Worm (Caenorhabditis elegans) whole organism, L3 larva: ENCODE results near the gene srh-184.

ENCODE experiments used
- R02D3.7 ChIP-seq: fragments of 150-350 bp; optimal IDR thresholded peaks from 2 replicates; lab custom pipeline; 2014; ENCODE audit warnings: missing biosample characterization, missing genetic modification characterization
- daf-12 ChIP-seq: fragments of 150-350 bp; optimal IDR thresholded peaks from 2 replicates; lab custom pipeline; 2014; ENCODE audit warnings: missing biosample characterization, missing genetic modification reagents, missing genetic modification characterization
- egl-5 ChIP-seq: fragments of 150-350 bp; optimal IDR thresholded peaks from 2 replicates; lab custom pipeline; 2017; ENCODE audit warnings: missing biosample characterization, missing genetic modification reagents, missing genetic modification characterization, inconsistent platforms
- elt-2 ChIP-seq: sonication (generic microtip); optimal IDR thresholded peaks from 2 replicates; lab custom pipeline; 2016; ENCODE audit warnings: missing genetic modification reagents, mild to moderate bottlenecking, missing genetic modification characterization, missing compliant biosample characterization
- fkh-10 ChIP-seq: sonication (generic microtip); optimal IDR thresholded peaks from 2 replicates; lab custom pipeline; 2017; ENCODE audit warnings: missing biosample characterization, missing genetic modification reagents, missing genetic modification characterization
- fkh-2 ChIP-seq: fragments of 150-350 bp; optimal IDR thresholded peaks from 2 replicates; lab custom pipeline; 2014; ENCODE audit warnings: missing biosample characterization, missing genetic modification reagents, missing genetic modification characterization
- jun-1 ChIP-seq: fragments of 150-350 bp; optimal IDR thresholded peaks from 2 replicates; lab custom pipeline; 2014; ENCODE audit warnings: missing biosample characterization, missing genetic modification reagents, missing genetic modification characterization
- lin-15B ChIP-seq: fragments of 150-350 bp; optimal IDR thresholded peaks from 2 replicates; lab custom pipeline; 2014; ENCODE audit warnings: missing biosample characterization, missing genetic modification characterization
- mdl-1 ChIP-seq: fragments of 150-350 bp; optimal IDR thresholded peaks from 2 replicates; lab custom pipeline; 2014; ENCODE audit warnings: missing biosample characterization, missing genetic modification characterization
- mml-1 ChIP-seq: fragments of 150-350 bp; sonication (generic microtip); optimal IDR thresholded peaks from 3 replicates; lab custom pipeline; 2014; ENCODE audit warnings: missing biosample characterization, missing genetic modification characterization
- nhr-25 ChIP-seq: sonication (generic microtip); optimal IDR thresholded peaks from 2 replicates; lab custom pipeline; 2017; ENCODE audit warnings: missing biosample characterization, missing genetic modification characterization
- nhr-76 ChIP-seq: fragments of 150-350 bp; sonication (generic microtip); optimal IDR thresholded peaks from 5 replicates; lab custom pipeline; 2014; ENCODE audit warnings: missing biosample characterization, missing genetic modification characterization
- pha-4 ChIP-seq: fragments of 150-350 bp; optimal IDR thresholded peaks from 2 replicates; lab custom pipeline; 2014; ENCODE audit warnings: missing biosample characterization, missing genetic modification reagents, missing genetic modification characterization
- pqm-1 ChIP-seq: fragments of 150-350 bp; optimal IDR thresholded peaks from 2 replicates; lab custom pipeline; 2017; ENCODE audit warnings: missing biosample characterization, missing genetic modification characterization, inconsistent platforms
- tbx-2 ChIP-seq: sonication (generic microtip); optimal IDR thresholded peaks from 2 replicates; lab custom pipeline; 2016; ENCODE audit warnings: mild to moderate bottlenecking, missing genetic modification characterization, missing compliant biosample characterization
- ztf-4 ChIP-seq: fragments of 150-350 bp; optimal IDR thresholded peaks from 2 replicates; lab custom pipeline; 2014; ENCODE audit warnings: missing biosample characterization, missing genetic modification characterization

Gene srh-184

DNA sequence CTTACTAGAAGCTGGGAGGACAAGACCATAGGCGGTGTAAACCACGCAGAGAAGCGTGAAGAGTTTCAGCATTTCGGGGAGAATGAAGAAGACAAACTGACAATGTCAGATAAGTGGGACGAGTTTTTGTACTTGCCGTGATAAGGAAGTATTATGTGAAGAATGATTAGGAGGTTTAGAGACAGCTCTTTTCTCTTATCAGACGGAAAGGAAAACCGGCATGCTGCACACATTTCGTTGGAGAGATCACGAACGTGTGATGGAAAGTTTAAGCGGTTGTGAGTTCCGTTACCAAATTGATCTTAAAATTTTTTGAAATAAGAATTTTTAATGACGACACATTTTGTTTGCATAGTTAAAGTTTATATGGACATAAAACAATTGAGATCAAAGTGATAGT is 47.4 kb downstream of the srh-184 start, which contains the start of gene F28H7.3:
Gene F28H7.3 (minus strand): TSS at position 159 of the 400 bp plus-strand sequence.
- TF ChIP-seq nhr-25 (tag; lab: Kevin White, UChicago), result no peak
- TF ChIP-seq pqm-1 (tag; lab: Kevin White, UChicago), result peak; percentile 96
- TF ChIP-seq fkh-10 (GFP tag; lab: Kevin White, UChicago), result no peak
- TF ChIP-seq mdl-1 (tag; lab: Kevin White, UChicago), result no peak
- TF ChIP-seq pha-4 (tag; lab: Kevin White, UChicago), result no peak
- peak; percentile 61 for TF ChIP-seq jun-1
- peak; percentile 95 for TF ChIP-seq elt-2 (tag; lab: Kevin White, UChicago)
- TF ChIP-seq daf-12, result no peak
- TF ChIP-seq ztf-4 (tag; lab: Kevin White, UChicago), result no peak
- no peak for TF ChIP-seq R02D3.7 (tag; lab: Kevin White, UChicago)
- TF ChIP-seq tbx-2 (tag; lab: Kevin White, UChicago), result no peak
- TF ChIP-seq egl-5 (tag; lab: Kevin White, UChicago), result no peak

DNA sequence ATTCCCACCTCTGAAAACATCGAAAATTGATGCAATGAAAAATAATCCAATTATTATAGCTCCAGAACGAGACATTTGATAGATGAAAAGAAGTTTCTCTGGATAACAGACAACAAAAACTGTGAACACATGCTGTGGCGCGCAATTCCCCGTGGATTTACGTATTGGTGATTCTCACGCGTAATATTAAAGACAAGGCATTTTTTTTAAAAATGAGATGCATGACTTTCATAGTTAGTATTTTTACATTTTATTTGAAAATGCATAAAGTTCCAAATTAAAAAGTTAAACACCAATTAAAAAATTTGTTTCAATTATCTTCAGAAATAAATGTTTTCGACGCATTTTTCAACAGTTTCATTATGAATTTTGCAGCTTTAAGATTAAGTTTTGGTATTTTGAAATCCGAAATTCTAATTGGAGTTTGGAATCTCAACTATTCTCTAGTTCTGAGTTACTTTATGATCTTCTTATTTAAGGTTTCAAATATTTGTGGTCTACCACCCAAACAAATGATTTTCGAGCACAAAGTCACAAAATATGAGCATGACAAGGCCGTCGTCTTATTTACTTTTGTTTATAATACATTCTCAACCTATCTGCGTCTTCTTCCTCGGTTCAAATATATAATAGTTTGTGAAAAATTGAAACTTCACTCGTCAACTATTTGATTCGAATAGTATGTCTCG is 50.6 kb downstream of the srh-184 start, which contains the start of the genes selt-1.2 and F28H7.2:
Gene selt-1.2 (minus strand): TSS at position 101 of the 689 bp plus-strand sequence.
Gene F28H7.2 (plus strand): TSS at position 639 of the 689 bp plus-strand sequence.
- no peak for TF ChIP-seq fkh-2 (tag; lab: Kevin White, UChicago)
- no peak for TF ChIP-seq nhr-76 (tag; lab: Kevin White, UChicago)
- peak; percentile 40 for TF ChIP-seq pqm-1 (tag; lab: Kevin White, UChicago)
- no peak for TF ChIP-seq lin-15B (tag; lab: Kevin White, UChicago)
- no peak for TF ChIP-seq mml-1
